Worm (Caenorhabditis elegans): ENCODE data around the gene clec-144.

DNA sequence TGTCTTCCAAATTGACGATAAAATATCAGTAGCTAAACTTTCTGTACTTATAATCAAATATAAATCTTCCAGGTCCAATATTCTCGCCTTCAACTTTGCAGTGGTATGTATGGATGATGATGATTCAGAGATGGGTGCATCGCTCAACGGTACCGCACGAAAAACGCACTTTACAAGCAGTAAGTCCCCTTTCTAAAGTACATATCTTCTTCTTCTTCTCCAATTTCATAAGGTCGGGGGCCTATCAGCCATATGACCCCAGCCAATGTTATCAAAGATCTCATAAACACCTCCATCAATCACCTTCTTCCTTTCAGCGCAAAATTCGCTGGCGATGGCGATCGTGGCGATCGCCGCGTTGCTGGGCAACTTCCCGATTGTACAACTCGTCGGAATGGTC lies 11.1 kb upstream of the clec-144 start:
- TF ChIP-seq klf-2 (GFP tag; conservative IDR thresholded peaks at IDR 0.05): no peak
- no peak for TF ChIP-seq ref-1 (GFP tag; conservative IDR thresholded peaks at IDR 0.05)
- no peak for TF ChIP-seq tab-1 (GFP tag; IDR thresholded peaks at IDR 0.05)
- no peak for TF ChIP-seq T22C8.4 (GFP tag; IDR thresholded peaks at IDR 0.05)
- TF ChIP-seq flt-1 (GFP tag; IDR thresholded peaks at IDR 0.05): no peak
- no peak for TF ChIP-seq cog-1 (tag; optimal IDR thresholded peaks at IDR 0.05)
- TF ChIP-seq ztf-29 (GFP tag; IDR thresholded peaks at IDR 0.05): no peak
- TF ChIP-seq ztf-23 (GFP tag; IDR thresholded peaks at IDR 0.05): no peak
- TF ChIP-seq med-1 (GFP tag; optimal IDR thresholded peaks at IDR 0.05; ENCODE audit: insufficient read depth): no peak

Data from whole organism, midembryonic.